Worm (Caenorhabditis elegans) whole organism, young adult: ENCODE data around the gene D2024.5.
A peak's percentile ranks its signal among the peaks of the same experiment; 100 is the strongest.

Experiments
- F10E7.11 ChIP-seq: sonication (generic microtip); optimal IDR thresholded peaks from 2 replicates; lab custom pipeline; 2017; ENCODE audit warnings: mild to moderate bottlenecking, missing genetic modification characterization, moderate library complexity, missing compliant biosample characterization
- F23B12.7 ChIP-seq: sonication (generic microtip); optimal IDR thresholded peaks from 2 replicates; lab custom pipeline; 2017; ENCODE audit warnings: missing genetic modification characterization, mild to moderate bottlenecking, missing compliant biosample characterization, antibody characterized with exemption, moderate library complexity; ENCODE audit not compliant: insufficient read depth
- F33H1.4 ChIP-seq: fragments of 200-800 bp; sonication (Bioruptor generic); IDR thresholded peaks from 2 replicates; pipeline ENCODE4 v1.3.6; 2022; ENCODE audit warnings: missing genetic modification reagents, missing genetic modification characterization, missing compliant biosample characterization
- F39B2.1 ChIP-seq: fragments of 200-800 bp; sonication (Bioruptor generic); IDR thresholded peaks from 2 replicates; pipeline ENCODE4 v1.3.6; 2022; ENCODE audit warnings: missing genetic modification reagents, missing genetic modification characterization, missing compliant biosample characterization
- F52B5.7 ChIP-seq: sonication (generic microtip); optimal IDR thresholded peaks from 2 replicates; lab custom pipeline; 2016; ENCODE audit warnings: mild to moderate bottlenecking, missing genetic modification characterization, missing compliant biosample characterization
- F57A8.1 ChIP-seq: fragments of 200-800 bp; sonication (Bioruptor generic); optimal IDR thresholded peaks from 2 replicates; lab custom pipeline; 2018; ENCODE audit warnings: mild to moderate bottlenecking, missing genetic modification characterization, moderate library complexity, missing compliant biosample characterization
- ZK185.1 ChIP-seq: sonication (generic microtip); optimal IDR thresholded peaks from 2 replicates; lab custom pipeline; 2016; ENCODE audit warnings: mild to moderate bottlenecking, missing genetic modification characterization, missing compliant biosample characterization; ENCODE audit not compliant: poor library complexity, severe bottlenecking
- akir-1 ChIP-seq: fragments of 200-800 bp; sonication (Bioruptor generic); optimal IDR thresholded peaks from 2 replicates; lab custom pipeline; 2018; ENCODE audit warnings: mild to moderate bottlenecking, missing genetic modification characterization, moderate library complexity, missing compliant biosample characterization
- aptf-2 ChIP-seq: fragments of 200-800 bp; sonication (Bioruptor generic); conservative IDR thresholded peaks from 2 replicates; pipeline ENCODE4 v1.3.6; 2022; ENCODE audit warnings: missing genetic modification reagents, missing genetic modification characterization, missing compliant biosample characterization
- atf-7 ChIP-seq: sonication (generic microtip); optimal IDR thresholded peaks from 2 replicates; lab custom pipeline; 2017; ENCODE audit warnings: mild to moderate bottlenecking, missing genetic modification characterization, missing compliant biosample characterization
- attf-5 ChIP-seq: fragments of 200-800 bp; sonication (Bioruptor generic); optimal IDR thresholded peaks from 2 replicates; lab custom pipeline; 2018; ENCODE audit warnings: mild to moderate bottlenecking, missing genetic modification characterization, missing compliant biosample characterization
- bed-2 ChIP-seq: fragments of 200-800 bp; sonication (Bioruptor generic); IDR thresholded peaks from 2 replicates; pipeline ENCODE4 v1.3.6; 2022; ENCODE audit warnings: missing genetic modification reagents, missing genetic modification characterization, missing compliant biosample characterization
- ccch-3 ChIP-seq: fragments of 200-800 bp; sonication (Bioruptor generic); optimal IDR thresholded peaks from 2 replicates; lab custom pipeline; 2018; ENCODE audit warnings: mild to moderate bottlenecking, missing genetic modification characterization, missing compliant biosample characterization
- cebp-1 ChIP-seq, 2 experiments: fragments of 200-800 bp in 1 of 2; sonication (Bioruptor generic) in 1 of 2; sonication (generic microtip) in 1 of 2; IDR thresholded peaks in 1 of 2; optimal IDR thresholded peaks in 1 of 2; 2 replicates each; pipeline versions ENCODE4 v1.3.6 to Lab custom; 2017 to 2022; ENCODE audit warnings: missing compliant biosample characterization in 2 of 2, missing genetic modification characterization in 2 of 2, mild to moderate bottlenecking in 1 of 2, missing genetic modification reagents in 1 of 2, moderate library complexity in 1 of 2
- ceh-27 ChIP-seq: fragments of 200-800 bp; sonication (Bioruptor generic); optimal IDR thresholded peaks from 2 replicates; lab custom pipeline; 2018; ENCODE audit warnings: mild to moderate bottlenecking, missing genetic modification characterization, moderate library complexity, missing compliant biosample characterization
- dpl-1 ChIP-seq: fragments of 150-350 bp; optimal IDR thresholded peaks from 2 replicates; lab custom pipeline; 2014; ENCODE audit warnings: missing biosample characterization, missing genetic modification reagents, missing genetic modification characterization
- efl-1 ChIP-seq: fragments of 150-350 bp; optimal IDR thresholded peaks from 2 replicates; lab custom pipeline; 2014; ENCODE audit warnings: missing biosample characterization, missing genetic modification reagents, missing genetic modification characterization
- egrh-3 ChIP-seq: fragments of 200-800 bp; sonication (Bioruptor generic); IDR thresholded peaks from 2 replicates; pipeline ENCODE4 v1.3.6; 2022; ENCODE audit warnings: missing genetic modification reagents, missing genetic modification characterization, missing compliant biosample characterization
- ekl-4 ChIP-seq: fragments of 200-800 bp; sonication (Bioruptor generic); IDR thresholded peaks from 2 replicates; pipeline ENCODE4 v1.3.6; 2022; ENCODE audit warnings: missing genetic modification reagents, missing genetic modification characterization, missing compliant biosample characterization
- lir-1 ChIP-seq: fragments of 200-800 bp; sonication (Bioruptor generic); conservative IDR thresholded peaks from 2 replicates; pipeline ENCODE4 v1.3.6; 2022; ENCODE audit warnings: missing genetic modification reagents, missing genetic modification characterization, missing compliant biosample characterization
- madf-6 ChIP-seq: fragments of 200-800 bp; sonication (Bioruptor generic); IDR thresholded peaks from 2 replicates; pipeline ENCODE4 v1.3.6; 2022; ENCODE audit warnings: missing genetic modification reagents, missing genetic modification characterization, missing compliant biosample characterization
- mel-28 ChIP-seq: sonication (generic microtip); optimal IDR thresholded peaks from 2 replicates; lab custom pipeline; 2016; ENCODE audit warnings: borderline replicate concordance, mild to moderate bottlenecking, missing genetic modification characterization, missing compliant biosample characterization
- nfya-2 ChIP-seq: fragments of 200-800 bp; sonication (Bioruptor generic); IDR thresholded peaks from 2 replicates; pipeline ENCODE4 v1.3.6; 2022; ENCODE audit warnings: missing genetic modification reagents, missing genetic modification characterization, missing compliant biosample characterization
- nhr-179 ChIP-seq: sonication (generic microtip); optimal IDR thresholded peaks from 2 replicates; lab custom pipeline; 2016; ENCODE audit warnings: mild to moderate bottlenecking, missing genetic modification characterization, missing compliant biosample characterization
- nhr-80 ChIP-seq: sonication (generic microtip); optimal IDR thresholded peaks from 2 replicates; lab custom pipeline; 2016; ENCODE audit warnings: missing genetic modification characterization, missing compliant biosample characterization
- rpc-1 ChIP-seq, 2 experiments: fragments of 150-350 bp in 1 of 2; sonication (generic microtip) in 1 of 2; optimal IDR thresholded peaks; 2 replicates each; lab custom pipeline; 2014 to 2018; ENCODE audit warnings: missing biosample characterization in 1 of 2, missing genetic modification characterization in 1 of 2, missing genetic modification reagents in 1 of 2, missing genotype in 1 of 2
- snpc-1.1 ChIP-seq: sonication (generic microtip); optimal IDR thresholded peaks from 2 replicates; lab custom pipeline; 2017; ENCODE audit warnings: missing genetic modification characterization, mild to moderate bottlenecking, missing compliant biosample characterization, antibody characterized with exemption, moderate library complexity, missing genotype, missing genetic modification reagents; ENCODE audit not compliant: insufficient read depth
- snpc-4 ChIP-seq, 5 experiments: fragments of 150-350 bp in 1 of 5; sonication (generic microtip) in 4 of 5; optimal IDR thresholded peaks; 2 replicates each; lab custom pipeline; 2014 to 2018; ENCODE audit warnings: missing genetic modification characterization in 5 of 5, missing biosample characterization in 3 of 5, antibody characterized with exemption in 2 of 5, mild to moderate bottlenecking in 2 of 5, missing compliant biosample characterization in 2 of 5, missing genotype in 2 of 5, moderate library complexity in 2 of 5, missing genetic modification reagents in 1 of 5
- somi-1 ChIP-seq: fragments of 200-800 bp; sonication (Bioruptor generic); optimal IDR thresholded peaks from 2 replicates; lab custom pipeline; 2018; ENCODE audit warnings: mild to moderate bottlenecking, missing genetic modification characterization, missing compliant biosample characterization
- xnd-1 ChIP-seq: sonication (generic microtip); optimal IDR thresholded peaks from 2 replicates; lab custom pipeline; 2016; ENCODE audit warnings: missing genotype, missing genetic modification reagents, missing genetic modification characterization, missing compliant biosample characterization
- zfh-2 ChIP-seq: fragments of 200-800 bp; sonication (Bioruptor generic); conservative IDR thresholded peaks from 2 replicates; pipeline ENCODE4 v1.3.6; 2022; ENCODE audit warnings: missing genetic modification reagents, missing genetic modification characterization, missing compliant biosample characterization
- zim-3 ChIP-seq: sonication (generic microtip); optimal IDR thresholded peaks from 2 replicates; lab custom pipeline; 2017; ENCODE audit warnings: mild to moderate bottlenecking, missing genetic modification characterization, moderate library complexity, missing compliant biosample characterization
- ztf-26 ChIP-seq: sonication (generic microtip); optimal IDR thresholded peaks from 2 replicates; lab custom pipeline; 2017; ENCODE audit warnings: missing genetic modification characterization, missing compliant biosample characterization
- ztf-3 ChIP-seq: fragments of 200-800 bp; sonication (Bioruptor generic); optimal IDR thresholded peaks from 2 replicates; lab custom pipeline; 2018; ENCODE audit warnings: mild to moderate bottlenecking, missing genetic modification characterization, missing compliant biosample characterization
- ztf-6 ChIP-seq: fragments of 200-800 bp; sonication (Bioruptor generic); IDR thresholded peaks from 2 replicates; pipeline ENCODE4 v1.3.6; 2022; ENCODE audit warnings: missing genetic modification reagents, missing genetic modification characterization, missing compliant biosample characterization

The D2024.5 gene

ce11 chrIV:7195734-7196133 is 32.4 kb downstream of the D2024.5 start, which contains the start of gene best-16:
Gene best-16, minus strand, starts transcription at chrIV:7195834.
- TF ChIP-seq somi-1 (GFP tag; lab: Kevin White, UChicago) (no peak), ztf-3 (no peak)
- TF ChIP-seq, all 124 proteins: peak for 0

- no peak for TF ChIP-seq F57A8.1 (GFP tag; lab: Kevin White, UChicago)
- TF ChIP-seq ZK185.1 (tag; lab: Kevin White, UChicago): no peak
- TF ChIP-seq dpl-1 (GFP tag; lab: Kevin White, UChicago): no peak
- no peak for TF ChIP-seq F10E7.11 (tag; lab: Kevin White, UChicago)
- TF ChIP-seq zim-3 (tag; lab: Kevin White, UChicago): no peak
- no peak for TF ChIP-seq F39B2.1 (GFP tag; lab: Robert Waterston, UW)
- TF ChIP-seq efl-1 (GFP tag; lab: Kevin White, UChicago): no peak
- TF ChIP-seq egrh-3 (GFP tag; lab: Robert Waterston, UW): no peak
- no peak for TF ChIP-seq F33H1.4 (GFP tag; lab: Robert Waterston, UW)
- TF ChIP-seq bed-2: no peak
- TF ChIP-seq nfya-2 (GFP tag; lab: Robert Waterston, UW): no peak
- no peak for TF ChIP-seq aptf-2 (GFP tag; lab: Robert Waterston, UW)
- TF ChIP-seq madf-6 (GFP tag; lab: Robert Waterston, UW): no peak
- TF ChIP-seq ztf-6 (GFP tag; lab: Robert Waterston, UW): no peak
- no peak for TF ChIP-seq zfh-2 (GFP tag; lab: Robert Waterston, UW)
- TF ChIP-seq, all 124 proteins: peak for 0
Observed at ce11 chrIV:7191745-7192144, 36.4 kb downstream of the D2024.5 start, which contains the start of gene R13A1.5. Gene R13A1.5, minus strand, starts transcription at chrIV:7191845.

- TF ChIP-seq attf-5 (GFP tag; lab: Kevin White, UChicago): no peak
- no peak for TF ChIP-seq ccch-3 (GFP tag; lab: Kevin White, UChicago)
- TF ChIP-seq ztf-26 (tag; lab: Kevin White, UChicago): peak; percentile 34
- TF ChIP-seq ekl-4 (GFP tag; lab: Robert Waterston, UW): no peak
- TF ChIP-seq xnd-1: no peak
- no peak for TF ChIP-seq rpc-1 (optimal IDR thresholded peaks at IDR 0.05; lab: Kevin White, UChicago)
- TF ChIP-seq rpc-1 (tag; optimal IDR thresholded peaks at IDR 0.05; lab: Kevin White, UChicago): no peak
- no peak for TF ChIP-seq akir-1 (GFP tag; lab: Kevin White, UChicago)
- TF ChIP-seq lir-1 (GFP tag; lab: Robert Waterston, UW): no peak
- no peak for TF ChIP-seq mel-28
- TF ChIP-seq bed-2: no peak
- no peak for TF ChIP-seq F10E7.11 (tag; lab: Kevin White, UChicago)
- TF ChIP-seq F23B12.7 (tag; lab: Kevin White, UChicago): no peak
- no peak for TF ChIP-seq snpc-1.1 (tag; lab: Kevin White, UChicago)
- peak; percentile 1 for TF ChIP-seq ZK185.1 (tag; lab: Kevin White, UChicago)
- no peak for TF ChIP-seq cebp-1 (GFP tag; IDR thresholded peaks at IDR 0.05; lab: Robert Waterston, UW)
- no peak for TF ChIP-seq cebp-1 (tag; optimal IDR thresholded peaks at IDR 0.05; lab: Kevin White, UChicago)
- peak; percentile 76 for TF ChIP-seq nhr-80
- no peak for TF ChIP-seq F52B5.7 (tag; lab: Kevin White, UChicago)
- no peak for TF ChIP-seq snpc-4 (GFP tag; optimal IDR thresholded peaks at IDR 0.05; lab: Kevin White, UChicago)
- TF ChIP-seq snpc-4 (tag; optimal IDR thresholded peaks at IDR 0.05; lab: Kevin White, UChicago): no peak
- TF ChIP-seq atf-7 (tag; lab: Kevin White, UChicago): peak; percentile 57
- no peak for TF ChIP-seq ceh-27 (GFP tag; lab: Kevin White, UChicago)
- no peak for TF ChIP-seq nhr-179
- TF ChIP-seq, all 124 proteins: peak for 4
Observed at ce11 chrIV:7190409-7190808, 37.7 kb downstream of the D2024.5 start.
